Worm (Caenorhabditis elegans) whole organism, young adult: ENCODE data around the gene ash-2.

ENCODE experiments used
- B0336.3 ChIP-seq: fragments of 200-800 bp; sonication (Bioruptor generic); IDR thresholded peaks from 2 replicates; pipeline ENCODE4 v1.3.6; 2022; ENCODE audit warnings: missing genetic modification characterization, missing compliant biosample characterization
- C17E4.6 ChIP-seq: fragments of 200-800 bp; sonication (Bioruptor generic); IDR thresholded peaks from 2 replicates; pipeline ENCODE4 v1.3.6; 2022; ENCODE audit warnings: missing genetic modification reagents, missing genetic modification characterization, missing compliant biosample characterization
- D2030.7 ChIP-seq: fragments of 200-800 bp; sonication (Bioruptor generic); IDR thresholded peaks from 2 replicates; pipeline ENCODE4 v1.3.6; 2022; ENCODE audit warnings: missing genetic modification reagents, missing genetic modification characterization, missing compliant biosample characterization
- F23B12.7 ChIP-seq: sonication (generic microtip); optimal IDR thresholded peaks from 2 replicates; lab custom pipeline; 2017; ENCODE audit warnings: missing genetic modification characterization, mild to moderate bottlenecking, missing compliant biosample characterization, antibody characterized with exemption, moderate library complexity; ENCODE audit not compliant: insufficient read depth
- F55B11.4 ChIP-seq: sonication (generic microtip); optimal IDR thresholded peaks from 2 replicates; lab custom pipeline; 2016; ENCODE audit warnings: missing compliant biosample characterization, missing genetic modification characterization, borderline replicate concordance; ENCODE audit not compliant: insufficient read depth
- F57C9.4 ChIP-seq: sonication (generic microtip); optimal IDR thresholded peaks from 2 replicates; lab custom pipeline; 2017; ENCODE audit warnings: mild to moderate bottlenecking, missing genetic modification characterization, missing compliant biosample characterization
- T26A5.8 ChIP-seq: sonication (generic microtip); optimal IDR thresholded peaks from 2 replicates; lab custom pipeline; 2016; ENCODE audit warnings: missing genetic modification characterization, missing compliant biosample characterization
- Y53F4B.3 ChIP-seq: fragments of 200-800 bp; sonication (Bioruptor generic); IDR thresholded peaks from 2 replicates; pipeline ENCODE4 v1.3.6; 2022; ENCODE audit warnings: missing genetic modification reagents, missing genetic modification characterization, missing compliant biosample characterization
- Y67H2A.10 ChIP-seq: fragments of 200-800 bp; sonication (Bioruptor generic); conservative IDR thresholded peaks from 2 replicates; pipeline ENCODE4 v1.3.6; 2022; ENCODE audit warnings: missing genetic modification reagents, missing genetic modification characterization, missing compliant biosample characterization
- ZK185.1 ChIP-seq: sonication (generic microtip); optimal IDR thresholded peaks from 2 replicates; lab custom pipeline; 2016; ENCODE audit warnings: mild to moderate bottlenecking, missing genetic modification characterization, missing compliant biosample characterization; ENCODE audit not compliant: poor library complexity, severe bottlenecking
- akir-1 ChIP-seq: fragments of 200-800 bp; sonication (Bioruptor generic); optimal IDR thresholded peaks from 2 replicates; lab custom pipeline; 2018; ENCODE audit warnings: mild to moderate bottlenecking, missing genetic modification characterization, moderate library complexity, missing compliant biosample characterization
- aptf-2 ChIP-seq: fragments of 200-800 bp; sonication (Bioruptor generic); conservative IDR thresholded peaks from 2 replicates; pipeline ENCODE4 v1.3.6; 2022; ENCODE audit warnings: missing genetic modification reagents, missing genetic modification characterization, missing compliant biosample characterization
- attf-3 ChIP-seq: fragments of 200-800 bp; sonication (Bioruptor generic); conservative IDR thresholded peaks from 2 replicates; pipeline ENCODE4 v1.3.6; 2022; ENCODE audit warnings: missing genetic modification reagents, missing genetic modification characterization, missing compliant biosample characterization
- attf-6 ChIP-seq: fragments of 200-800 bp; sonication (Bioruptor generic); IDR thresholded peaks from 2 replicates; pipeline ENCODE4 v1.3.6; 2022; ENCODE audit warnings: missing genetic modification reagents, missing genetic modification characterization, missing compliant biosample characterization
- bed-2 ChIP-seq: fragments of 200-800 bp; sonication (Bioruptor generic); IDR thresholded peaks from 2 replicates; pipeline ENCODE4 v1.3.6; 2022; ENCODE audit warnings: missing genetic modification reagents, missing genetic modification characterization, missing compliant biosample characterization
- ccch-3 ChIP-seq: fragments of 200-800 bp; sonication (Bioruptor generic); optimal IDR thresholded peaks from 2 replicates; lab custom pipeline; 2018; ENCODE audit warnings: mild to moderate bottlenecking, missing genetic modification characterization, missing compliant biosample characterization
- cebp-2 ChIP-seq: fragments of 200-800 bp; sonication (Bioruptor generic); IDR thresholded peaks from 2 replicates; pipeline ENCODE4 v1.3.6; 2022; ENCODE audit warnings: missing genetic modification characterization, missing compliant biosample characterization
- ceh-27 ChIP-seq: fragments of 200-800 bp; sonication (Bioruptor generic); optimal IDR thresholded peaks from 2 replicates; lab custom pipeline; 2018; ENCODE audit warnings: mild to moderate bottlenecking, missing genetic modification characterization, moderate library complexity, missing compliant biosample characterization
- chd-7 ChIP-seq: sonication (generic microtip); optimal IDR thresholded peaks from 2 replicates; lab custom pipeline; 2016; ENCODE audit warnings: mild to moderate bottlenecking, missing genetic modification characterization, moderate library complexity, missing compliant biosample characterization
- die-1 ChIP-seq: sonication (generic microtip); optimal IDR thresholded peaks from 2 replicates; lab custom pipeline; 2016; ENCODE audit warnings: missing genotype, mild to moderate bottlenecking, missing genetic modification characterization, missing compliant biosample characterization
- dox-1 ChIP-seq: fragments of 200-800 bp; sonication (Bioruptor generic); IDR thresholded peaks from 2 replicates; pipeline ENCODE4 v1.3.6; 2022; ENCODE audit warnings: missing genetic modification reagents, missing genetic modification characterization, missing compliant biosample characterization
- dpl-1 ChIP-seq: fragments of 150-350 bp; optimal IDR thresholded peaks from 2 replicates; lab custom pipeline; 2014; ENCODE audit warnings: missing biosample characterization, missing genetic modification reagents, missing genetic modification characterization
- efl-1 ChIP-seq: fragments of 150-350 bp; optimal IDR thresholded peaks from 2 replicates; lab custom pipeline; 2014; ENCODE audit warnings: missing biosample characterization, missing genetic modification reagents, missing genetic modification characterization
- egl-18 ChIP-seq: fragments of 200-800 bp; sonication (Bioruptor generic); IDR thresholded peaks from 2 replicates; pipeline ENCODE4 v1.3.6; 2022; ENCODE audit warnings: missing genetic modification reagents, missing genetic modification characterization, missing compliant biosample characterization
- hmg-20 ChIP-seq: fragments of 200-800 bp; sonication (Bioruptor generic); IDR thresholded peaks from 2 replicates; pipeline ENCODE4 v1.3.6; 2022; ENCODE audit warnings: missing genetic modification reagents, missing genetic modification characterization, missing compliant biosample characterization
- hsf-1 ChIP-seq: fragments of 200-800 bp; sonication (Bioruptor generic); IDR thresholded peaks from 2 replicates; pipeline ENCODE4 v1.3.6; 2022; ENCODE audit warnings: missing genetic modification reagents, missing genetic modification characterization, missing compliant biosample characterization
- let-607 ChIP-seq, 2 experiments: fragments of 200-800 bp in 1 of 2; sonication (Bioruptor generic) in 1 of 2; sonication (generic microtip) in 1 of 2; optimal IDR thresholded peaks; 2 replicates each; lab custom pipeline; 2016 to 2018; ENCODE audit warnings: mild to moderate bottlenecking in 2 of 2, missing compliant biosample characterization in 2 of 2, missing genetic modification characterization in 2 of 2, moderate library complexity in 2 of 2, missing genotype in 1 of 2
- lin-26 ChIP-seq: fragments of 200-800 bp; sonication (Bioruptor generic); IDR thresholded peaks from 2 replicates; pipeline ENCODE4 v1.3.6; 2022; ENCODE audit warnings: missing genetic modification reagents, missing genetic modification characterization, missing compliant biosample characterization
- lin-35 ChIP-seq, 3 experiments: fragments of 150-350 bp in 2 of 3; sonication (generic microtip) in 1 of 3; optimal IDR thresholded peaks; 2 replicates each; lab custom pipeline; 2014 to 2018; ENCODE audit warnings: missing biosample characterization in 3 of 3, missing genetic modification characterization in 3 of 3, missing genetic modification reagents in 3 of 3
- lsy-27 ChIP-seq: sonication (generic microtip); optimal IDR thresholded peaks from 2 replicates; lab custom pipeline; 2017; ENCODE audit warnings: missing genetic modification characterization, mild to moderate bottlenecking, missing compliant biosample characterization, antibody characterized with exemption, missing genotype, borderline replicate concordance; ENCODE audit not compliant: insufficient read depth
- mes-4 ChIP-seq: sonication (generic microtip); optimal IDR thresholded peaks from 2 replicates; lab custom pipeline; 2016; ENCODE audit warnings: missing genotype, missing genetic modification characterization, missing compliant biosample characterization
- nfya-1 ChIP-seq: sonication (generic microtip); optimal IDR thresholded peaks from 2 replicates; lab custom pipeline; 2017; ENCODE audit warnings: antibody characterized with exemption, missing compliant biosample characterization, missing genetic modification characterization, borderline replicate concordance; ENCODE audit not compliant: insufficient read depth
- nhr-179 ChIP-seq: sonication (generic microtip); optimal IDR thresholded peaks from 2 replicates; lab custom pipeline; 2016; ENCODE audit warnings: mild to moderate bottlenecking, missing genetic modification characterization, missing compliant biosample characterization
- nhr-27 ChIP-seq: fragments of 200-800 bp; sonication (Bioruptor generic); optimal IDR thresholded peaks from 2 replicates; lab custom pipeline; 2018; ENCODE audit warnings: mild to moderate bottlenecking, missing genetic modification characterization, moderate library complexity, missing compliant biosample characterization
- pbrm-1 ChIP-seq: fragments of 200-800 bp; sonication (Bioruptor generic); IDR thresholded peaks from 2 replicates; pipeline ENCODE4 v1.3.6; 2022; ENCODE audit warnings: missing genetic modification reagents, missing genetic modification characterization, missing compliant biosample characterization
- pha-4 ChIP-seq: fragments of 150-350 bp; sonication (generic microtip); optimal IDR thresholded peaks from 2 replicates; lab custom pipeline; 2014; ENCODE audit warnings: missing biosample characterization, missing genetic modification reagents, missing genetic modification characterization
- rec-8 ChIP-seq, 2 experiments: sonication (generic microtip); optimal IDR thresholded peaks; 2 replicates each; lab custom pipeline; 2016; ENCODE audit warnings: mild to moderate bottlenecking in 2 of 2, missing genetic modification characterization in 2 of 2, missing genetic modification reagents in 2 of 2, missing genotype in 2 of 2, missing biosample characterization in 1 of 2, missing compliant biosample characterization in 1 of 2, moderate library complexity in 1 of 2
- repo-1 ChIP-seq: sonication (generic microtip); optimal IDR thresholded peaks from 2 replicates; lab custom pipeline; 2017; ENCODE audit warnings: mild to moderate bottlenecking, missing genetic modification characterization, missing compliant biosample characterization
- rpc-1 ChIP-seq, 2 experiments: fragments of 150-350 bp in 1 of 2; sonication (generic microtip) in 1 of 2; optimal IDR thresholded peaks; 2 replicates each; lab custom pipeline; 2014 to 2018; ENCODE audit warnings: missing biosample characterization in 1 of 2, missing genetic modification characterization in 1 of 2, missing genetic modification reagents in 1 of 2, missing genotype in 1 of 2
- snpc-1.3 ChIP-seq: sonication (generic microtip); optimal IDR thresholded peaks from 2 replicates; lab custom pipeline; 2017; ENCODE audit warnings: missing genetic modification characterization, mild to moderate bottlenecking, missing compliant biosample characterization, antibody characterized with exemption, moderate library complexity, missing genotype, missing genetic modification reagents; ENCODE audit not compliant: insufficient read depth
- sptf-2 ChIP-seq: fragments of 200-800 bp; sonication (Bioruptor generic); optimal IDR thresholded peaks from 2 replicates; lab custom pipeline; 2018; ENCODE audit warnings: mild to moderate bottlenecking, missing genetic modification characterization, missing compliant biosample characterization
- tbp1 ChIP-seq: fragments of 200-800 bp; sonication (Bioruptor generic); optimal IDR thresholded peaks from 2 replicates; lab custom pipeline; 2018; ENCODE audit warnings: mild to moderate bottlenecking, missing genetic modification characterization, missing compliant biosample characterization
- unc-130 ChIP-seq: sonication (generic microtip); optimal IDR thresholded peaks from 2 replicates; lab custom pipeline; 2016; ENCODE audit warnings: missing genetic modification reagents, missing genetic modification characterization, missing compliant biosample characterization
- xnd-1 ChIP-seq: sonication (generic microtip); optimal IDR thresholded peaks from 2 replicates; lab custom pipeline; 2016; ENCODE audit warnings: missing genotype, missing genetic modification reagents, missing genetic modification characterization, missing compliant biosample characterization
- ztf-26 ChIP-seq: sonication (generic microtip); optimal IDR thresholded peaks from 2 replicates; lab custom pipeline; 2017; ENCODE audit warnings: missing genetic modification characterization, missing compliant biosample characterization
- ztf-28 ChIP-seq: fragments of 200-800 bp; sonication (Bioruptor generic); IDR thresholded peaks from 2 replicates; pipeline ENCODE4 v1.3.6; 2022; ENCODE audit warnings: missing genetic modification reagents, missing genetic modification characterization, missing compliant biosample characterization
- ztf-3 ChIP-seq: fragments of 200-800 bp; sonication (Bioruptor generic); optimal IDR thresholded peaks from 2 replicates; lab custom pipeline; 2018; ENCODE audit warnings: mild to moderate bottlenecking, missing genetic modification characterization, missing compliant biosample characterization

The ash-2 gene

DNA sequence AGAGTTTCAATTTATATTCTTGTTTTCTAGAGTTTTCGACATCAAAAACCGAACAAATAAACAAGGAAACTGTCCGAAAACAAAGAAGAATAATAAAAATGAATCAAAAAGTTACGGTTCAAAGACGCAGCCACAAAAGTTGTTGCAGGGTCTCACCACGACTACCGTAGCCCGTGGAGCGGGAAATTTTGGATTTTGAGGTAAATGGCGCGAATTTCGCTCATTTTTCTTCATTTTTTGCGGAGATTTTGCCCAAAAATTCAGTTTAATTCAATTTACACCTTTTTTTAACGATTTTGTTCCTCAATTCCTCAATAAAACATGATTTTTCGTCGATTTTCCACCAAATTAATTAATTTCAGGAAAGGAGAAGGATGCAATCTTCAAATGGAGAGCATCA lies 11.4 kb upstream of the ash-2 start, which contains the start of gene mex-1 (continued):
- peak; percentile 95 for TF ChIP-seq C17E4.6 (GFP tag; lab: Robert Waterston, UW)
- TF ChIP-seq sptf-2 = no peak
- TF ChIP-seq rpc-1 (optimal IDR thresholded peaks at IDR 0.05; lab: Kevin White, UChicago) = no peak
- TF ChIP-seq rpc-1 (tag; optimal IDR thresholded peaks at IDR 0.05; lab: Kevin White, UChicago) = no peak
- peak in 2 of 3 experiments; percentile 19 to 81 for TF ChIP-seq lin-35 (GFP tag; optimal IDR thresholded peaks at IDR 0.05; lab: Kevin White, UChicago)
- TF ChIP-seq F57C9.4 (tag; lab: Kevin White, UChicago) = no peak
- peak; percentile 93 for TF ChIP-seq snpc-1.3 (tag; lab: Kevin White, UChicago)
- TF ChIP-seq mes-4 (tag; lab: Kevin White, UChicago) = no peak
- 0 out of 2 replicates have a peak, but pooled peaks have one; percentile 56 for TF ChIP-seq aptf-2 (GFP tag; lab: Robert Waterston, UW)
- peak; percentile 99 for TF ChIP-seq efl-1 (GFP tag; lab: Kevin White, UChicago)
- no peak for TF ChIP-seq nhr-27 (tag; lab: Kevin White, UChicago)
- no peak for TF ChIP-seq lin-26 (GFP tag; lab: Robert Waterston, UW)
- TF ChIP-seq egl-18 (GFP tag; lab: Robert Waterston, UW) = no peak
- no peak for TF ChIP-seq repo-1 (tag; lab: Kevin White, UChicago)
- no peak for TF ChIP-seq cebp-2 (GFP tag; lab: Robert Waterston, UW)
- peak; percentile 100 for TF ChIP-seq xnd-1 (tag; lab: Kevin White, UChicago)
- TF ChIP-seq B0336.3 (GFP tag; lab: Robert Waterston, UW) = peak; percentile 83
- TF ChIP-seq pbrm-1 (GFP tag; lab: Robert Waterston, UW) = peak; percentile 87
- TF ChIP-seq Y67H2A.10 (GFP tag; lab: Robert Waterston, UW) = 0 out of 2 replicates have a peak, but pooled peaks have one; percentile 33
- TF ChIP-seq die-1 (tag; lab: Kevin White, UChicago) = no peak
- TF ChIP-seq nfya-1 (tag; lab: Kevin White, UChicago) = no peak
- TF ChIP-seq F23B12.7 = no peak
- TF ChIP-seq attf-6 (GFP tag; lab: Robert Waterston, UW) = peak; percentile 78
- peak; percentile 90 for TF ChIP-seq dox-1 (GFP tag; lab: Robert Waterston, UW)
- peak; percentile 91 for TF ChIP-seq hsf-1
- TF ChIP-seq ZK185.1 (tag; lab: Kevin White, UChicago) = no peak
- no peak for TF ChIP-seq rec-8 (tag; optimal IDR thresholded peaks at IDR 0.05; lab: Kevin White, UChicago)
- TF ChIP-seq attf-3 (GFP tag; lab: Robert Waterston, UW) = peak; percentile 76
- no peak for TF ChIP-seq ztf-3 (GFP tag; lab: Kevin White, UChicago)
- no peak for TF ChIP-seq hmg-20 (GFP tag; lab: Robert Waterston, UW)
- TF ChIP-seq ccch-3 (GFP tag; lab: Kevin White, UChicago) = no peak
- no peak for TF ChIP-seq akir-1 (GFP tag; lab: Kevin White, UChicago)
- no peak for TF ChIP-seq bed-2 (GFP tag; lab: Robert Waterston, UW)
- peak; percentile 28 for TF ChIP-seq lsy-27 (tag; lab: Kevin White, UChicago)
- TF ChIP-seq pha-4 (tag; lab: Kevin White, UChicago) = no peak
- TF ChIP-seq chd-7 (tag; lab: Kevin White, UChicago) = no peak
- TF ChIP-seq let-607 (tag; optimal IDR thresholded peaks at IDR 0.05; lab: Kevin White, UChicago) = no peak
- no peak for TF ChIP-seq F55B11.4 (tag; lab: Kevin White, UChicago)
- no peak for TF ChIP-seq ceh-27 (GFP tag; lab: Kevin White, UChicago)
- peak; percentile 92 for TF ChIP-seq unc-130 (GFP tag; lab: Kevin White, UChicago)
- peak; percentile 97 for TF ChIP-seq dpl-1 (GFP tag; lab: Kevin White, UChicago)
- TF ChIP-seq D2030.7 = peak; percentile 98
- peak; percentile 68 for TF ChIP-seq tbp1 (GFP tag; lab: Kevin White, UChicago)
- TF ChIP-seq ztf-26 (tag; lab: Kevin White, UChicago) = no peak
- TF ChIP-seq ztf-28 (GFP tag; lab: Robert Waterston, UW) = peak; percentile 92
- TF ChIP-seq nhr-179 (tag; lab: Kevin White, UChicago) = no peak
- no peak for TF ChIP-seq T26A5.8
- TF ChIP-seq Y53F4B.3 (GFP tag; lab: Robert Waterston, UW) = 0 out of 2 replicates have a peak, but pooled peaks have one; percentile 31
